Fruit fly (Drosophila melanogaster) whole organism, pupa: ENCODE results near the gene bon.

Experiments
- CG4496 ChIP-seq: fragments of 200-800 bp; sonication (Bioruptor generic); IDR thresholded peaks from 3 replicates; pipeline ENCODE4 v1.3.6; 2022; ENCODE audit warnings: missing biosample characterization, missing genetic modification characterization
- CG8301 ChIP-seq: fragments of 200-800 bp; sonication (Bioruptor generic); optimal IDR thresholded peaks from 2 replicates; lab custom pipeline; 2018; ENCODE audit warnings: missing biosample characterization, mild to moderate bottlenecking, missing genetic modification characterization
- gl ChIP-seq: fragments of 200-800 bp; sonication (Bioruptor generic); optimal IDR thresholded peaks from 2 replicates; lab custom pipeline; 2018; ENCODE audit warnings: missing biosample characterization, mild to moderate bottlenecking, missing genetic modification characterization

dm6 chr3R:20544952-20545351 lies 48.0 kb upstream of the bon start:
- TF ChIP-seq gl (tag; lab: Kevin White, UChicago) (no peak), CG8301 (tag; lab: Kevin White, UChicago) (no peak), CG4496 (GFP tag; lab: Robert Waterston, UW) (no peak)
